Worm (Caenorhabditis elegans): ENCODE data around the gene daf-15.

DNA sequence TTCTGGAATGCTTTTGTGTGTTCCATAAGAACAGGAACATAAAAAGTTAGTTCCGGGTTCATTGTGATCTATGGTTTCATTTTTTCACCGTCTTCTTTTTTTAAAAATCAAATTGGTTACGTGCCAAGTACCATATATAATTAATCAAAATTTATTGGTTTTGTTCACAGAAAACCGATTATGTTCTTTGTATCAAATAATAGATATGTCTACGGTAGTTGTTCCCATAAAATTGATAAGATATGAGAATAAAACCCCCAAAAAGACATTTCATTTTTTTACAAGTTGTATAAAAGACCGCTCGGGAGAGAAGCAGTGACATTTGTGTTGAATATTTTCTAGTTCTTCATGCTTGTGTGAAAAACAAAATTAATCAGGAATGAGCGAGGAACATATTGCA, 4.9 kb upstream of the daf-15 start, which contains the start of gene C10C5.5:
- TF ChIP-seq ztf-16 (tag; optimal IDR thresholded peaks at IDR 0.05) (no peak), lin-11 (tag; optimal IDR thresholded peaks at IDR 0.05) (no peak), ets-4 (tag; optimal IDR thresholded peaks at IDR 0.05) (no peak)
